Worm (Caenorhabditis elegans) whole organism, L2 larva: Measurements from ENCODE around the gene F58F9.1.
A peak's percentile ranks its signal among the peaks of the same experiment; 100 is the strongest.
"Not testable (repeated sequence)": the region's sequence is repeated elsewhere in the genome, so short reads cannot be mapped to it uniquely, and the experiment has no call there.

Experiments
- C34F6.9 ChIP-seq: fragments of 150-350 bp; optimal IDR thresholded peaks from 2 replicates; lab custom pipeline; 2014; ENCODE audit warnings: missing biosample characterization, missing genetic modification characterization
- F13H6.1 ChIP-seq: sonication (generic microtip); optimal IDR thresholded peaks from 2 replicates; lab custom pipeline; 2016; ENCODE audit warnings: missing genetic modification characterization, missing compliant biosample characterization
- Y55F3AM.14 ChIP-seq: fragments of 200-800 bp; sonication (Bioruptor generic); optimal IDR thresholded peaks from 2 replicates; lab custom pipeline; 2018; ENCODE audit warnings: mild to moderate bottlenecking, missing genetic modification characterization, missing compliant biosample characterization
- ZK546.5 ChIP-seq: sonication (generic microtip); optimal IDR thresholded peaks from 2 replicates; lab custom pipeline; 2017; ENCODE audit warnings: missing biosample characterization, missing genetic modification characterization
- alr-1 ChIP-seq: fragments of 150-350 bp; optimal IDR thresholded peaks from 2 replicates; lab custom pipeline; 2014; ENCODE audit warnings: missing biosample characterization, missing genetic modification characterization
- aly-2 ChIP-seq: fragments of 150-350 bp; optimal IDR thresholded peaks from 2 replicates; lab custom pipeline; 2014; ENCODE audit warnings: missing biosample characterization, missing genetic modification characterization
- blmp-1 ChIP-seq: sonication (generic microtip); optimal IDR thresholded peaks from 2 replicates; lab custom pipeline; 2017; ENCODE audit warnings: missing genetic modification characterization, mild to moderate bottlenecking, missing compliant biosample characterization, antibody characterized with exemption, moderate library complexity; ENCODE audit not compliant: insufficient read depth
- ceh-16 ChIP-seq: fragments of 150-350 bp; optimal IDR thresholded peaks from 2 replicates; lab custom pipeline; 2014; ENCODE audit warnings: missing biosample characterization, missing genetic modification characterization
- ceh-82 ChIP-seq: fragments of 150-350 bp; optimal IDR thresholded peaks from 2 replicates; lab custom pipeline; 2014; ENCODE audit warnings: missing biosample characterization, missing genetic modification characterization
- crh-2 ChIP-seq: sonication (generic microtip); optimal IDR thresholded peaks from 2 replicates; lab custom pipeline; 2017; ENCODE audit warnings: missing biosample characterization, missing genetic modification characterization
- egl-27 ChIP-seq: sonication (generic microtip); optimal IDR thresholded peaks from 3 replicates; lab custom pipeline; 2017; ENCODE audit warnings: missing biosample characterization, missing genetic modification reagents, missing genetic modification characterization
- fos-1 ChIP-seq: fragments of 150-350 bp; optimal IDR thresholded peaks from 2 replicates; lab custom pipeline; 2014; ENCODE audit warnings: missing biosample characterization, missing genetic modification characterization
- gmeb-1 ChIP-seq: fragments of 150-350 bp; optimal IDR thresholded peaks from 2 replicates; lab custom pipeline; 2014; ENCODE audit warnings: missing biosample characterization, missing genetic modification characterization
- lin-39 ChIP-seq: fragments of 150-350 bp; optimal IDR thresholded peaks from 2 replicates; lab custom pipeline; 2014; ENCODE audit warnings: missing biosample characterization, missing genetic modification reagents, missing genetic modification characterization
- lsy-2 ChIP-seq, 2 experiments: fragments of 150-350 bp in 1 of 2; sonication (generic microtip) in 1 of 2; optimal IDR thresholded peaks; 2 replicates each; lab custom pipeline; 2014 to 2017; ENCODE audit warnings: missing biosample characterization in 2 of 2, missing genetic modification characterization in 2 of 2
- mab-5 ChIP-seq: fragments of 150-350 bp; optimal IDR thresholded peaks from 2 replicates; lab custom pipeline; 2014; ENCODE audit warnings: missing biosample characterization, missing genetic modification characterization
- mbf-1 ChIP-seq: sonication (generic microtip); optimal IDR thresholded peaks from 2 replicates; lab custom pipeline; 2017; ENCODE audit warnings: missing biosample characterization, missing genetic modification characterization
- mdl-1 ChIP-seq, 2 experiments: fragments of 150-350 bp in 1 of 2; sonication (generic microtip) in 1 of 2; optimal IDR thresholded peaks; 2 replicates each; lab custom pipeline; 2017; ENCODE audit warnings: missing biosample characterization in 2 of 2, missing genetic modification characterization in 2 of 2
- nhr-10 ChIP-seq: sonication (generic microtip); optimal IDR thresholded peaks from 2 replicates; lab custom pipeline; 2017; ENCODE audit warnings: missing biosample characterization, missing genetic modification characterization
- nhr-12 ChIP-seq: fragments of 150-350 bp; optimal IDR thresholded peaks from 2 replicates; lab custom pipeline; 2014; ENCODE audit warnings: missing biosample characterization, missing genetic modification characterization
- nhr-129 ChIP-seq: fragments of 150-350 bp; optimal IDR thresholded peaks from 2 replicates; lab custom pipeline; 2014; ENCODE audit warnings: missing biosample characterization, missing genetic modification characterization
- nhr-23 ChIP-seq: fragments of 150-350 bp; optimal IDR thresholded peaks from 2 replicates; lab custom pipeline; 2014; ENCODE audit warnings: missing biosample characterization, missing genetic modification reagents, missing genetic modification characterization
- nhr-25 ChIP-seq: fragments of 150-350 bp; sonication (generic microtip); optimal IDR thresholded peaks from 3 replicates; lab custom pipeline; 2014; ENCODE audit warnings: missing biosample characterization, missing genetic modification characterization
- nhr-6 ChIP-seq: fragments of 150-350 bp; optimal IDR thresholded peaks from 2 replicates; lab custom pipeline; 2014; ENCODE audit warnings: missing biosample characterization, missing genetic modification characterization
- nhr-77 ChIP-seq: fragments of 150-350 bp; optimal IDR thresholded peaks from 2 replicates; lab custom pipeline; 2014; ENCODE audit warnings: missing biosample characterization, missing genetic modification characterization
- sem-4 ChIP-seq: fragments of 150-350 bp; optimal IDR thresholded peaks from 2 replicates; lab custom pipeline; 2014; ENCODE audit warnings: missing biosample characterization, missing genetic modification reagents, missing genetic modification characterization
- skn-1 ChIP-seq: sonication (generic microtip); optimal IDR thresholded peaks from 2 replicates; lab custom pipeline; 2017; ENCODE audit warnings: missing biosample characterization, missing genetic modification characterization
- sma-9 ChIP-seq, 2 experiments: fragments of 150-350 bp in 1 of 2; sonication (generic microtip) in 1 of 2; optimal IDR thresholded peaks; 2 replicates each; lab custom pipeline; 2014 to 2016; ENCODE audit warnings: missing genetic modification characterization in 2 of 2, mild to moderate bottlenecking in 1 of 2, missing biosample characterization in 1 of 2, missing compliant biosample characterization in 1 of 2, missing genetic modification reagents in 1 of 2, moderate library complexity in 1 of 2
- snpc-4 ChIP-seq: fragments of 150-350 bp; optimal IDR thresholded peaks from 2 replicates; lab custom pipeline; 2014; ENCODE audit warnings: missing biosample characterization, missing genetic modification characterization
- unc-55 ChIP-seq: fragments of 150-350 bp; sonication (generic microtip); optimal IDR thresholded peaks from 3 replicates; lab custom pipeline; 2014; ENCODE audit warnings: missing biosample characterization, missing genetic modification reagents, missing genetic modification characterization
- unc-62 ChIP-seq: fragments of 150-350 bp; optimal IDR thresholded peaks from 2 replicates; lab custom pipeline; 2014; ENCODE audit warnings: missing biosample characterization, missing genetic modification reagents, missing genetic modification characterization
- zag-1 ChIP-seq: fragments of 150-350 bp; optimal IDR thresholded peaks from 2 replicates; lab custom pipeline; 2014; ENCODE audit warnings: missing biosample characterization, missing genetic modification characterization
- ztf-1 ChIP-seq: fragments of 200-800 bp; sonication (Bioruptor generic); conservative IDR thresholded peaks from 2 replicates; pipeline ENCODE4 v1.3.6; 2022; ENCODE audit warnings: missing genetic modification characterization, missing compliant biosample characterization
- ztf-4 ChIP-seq: fragments of 150-350 bp; optimal IDR thresholded peaks from 2 replicates; lab custom pipeline; 2014; ENCODE audit warnings: missing biosample characterization, missing genetic modification characterization

Gene F58F9.1

ce11 chrIV:6239993-6240392 lies 9.6 kb upstream of the F58F9.1 start, which contains the start of gene F58F9.9:
TSS of gene F58F9.9 (plus strand) at chrIV:6240293.
- TF ChIP-seq skn-1 (tag; lab: Kevin White, UChicago) = no peak
- TF ChIP-seq gmeb-1 (tag; lab: Kevin White, UChicago) = no peak
- TF ChIP-seq aly-2 (tag; lab: Kevin White, UChicago) = no peak
- TF ChIP-seq mab-5 (tag; lab: Kevin White, UChicago) = no peak
- no peak for TF ChIP-seq nhr-23 (tag; lab: Kevin White, UChicago)
- TF ChIP-seq mdl-1 (tag; optimal IDR thresholded peaks at IDR 0.05; lab: Kevin White, UChicago) = no peak
- no peak for TF ChIP-seq ZK546.5 (tag; lab: Kevin White, UChicago)
- no peak for TF ChIP-seq sma-9 (GFP tag; optimal IDR thresholded peaks at IDR 0.05; lab: Kevin White, UChicago)
- no peak for TF ChIP-seq sma-9 (tag; optimal IDR thresholded peaks at IDR 0.05; lab: Kevin White, UChicago)
- no peak for TF ChIP-seq F13H6.1
- TF ChIP-seq C34F6.9 = no peak
- TF ChIP-seq ceh-82 (tag; lab: Kevin White, UChicago) = no peak
- no peak for TF ChIP-seq ceh-16 (tag; lab: Kevin White, UChicago)
- TF ChIP-seq alr-1 = no peak
- no peak for TF ChIP-seq Y55F3AM.14 (GFP tag; lab: Kevin White, UChicago)
- no peak for TF ChIP-seq zag-1 (tag; lab: Kevin White, UChicago)
- TF ChIP-seq nhr-77 (tag; lab: Kevin White, UChicago) = no peak
- no peak for TF ChIP-seq crh-2

- TF ChIP-seq blmp-1 (tag; lab: Kevin White, UChicago) (peak; percentile 28), sma-9 (GFP tag; optimal IDR thresholded peaks at IDR 0.05; lab: Kevin White, UChicago) (peak; percentile 82), sma-9 (tag; optimal IDR thresholded peaks at IDR 0.05; lab: Kevin White, UChicago) (no peak), lin-39 (tag; lab: Kevin White, UChicago) (no peak), ZK546.5 (tag; lab: Kevin White, UChicago) (no peak), crh-2 (peak; percentile 24), gmeb-1 (tag; lab: Kevin White, UChicago) (peak; percentile 58), fos-1 (tag; lab: Kevin White, UChicago) (peak; percentile 56), nhr-12 (tag; lab: Kevin White, UChicago) (no peak)
Measured at ce11 chrIV:6248486-6248885, 1.2 kb upstream of the F58F9.1 start, which contains the start of gene acox-3. TSS of gene acox-3 (minus strand) at chrIV:6248492.

ce11 chrIV:6253000-6253399 lies 3.4 kb downstream of the F58F9.1 start, which contains the start of gene T13A10.2:
TSS of gene T13A10.2 (plus strand) at chrIV:6253300.
- TF ChIP-seq ceh-82, ceh-16, nhr-129 (tag; lab: Kevin White, UChicago): not testable (repeated sequence)

ce11 chrIV:6254635-6255034 lies 5.0 kb downstream of the F58F9.1 start, which contains the start of gene T13A10.64:
TSS of gene T13A10.64 (plus strand) at chrIV:6254935.
- TF ChIP-seq egl-27 (tag; lab: Kevin White, UChicago) (no peak), unc-55 (GFP tag; lab: Kevin White, UChicago) (no peak), ztf-4 (tag; lab: Kevin White, UChicago) (no peak), lsy-2 (tag; optimal IDR thresholded peaks at IDR 0.05; lab: Kevin White, UChicago) (no peak), nhr-129 (tag; lab: Kevin White, UChicago) (no peak), sma-9 (GFP tag; optimal IDR thresholded peaks at IDR 0.05; lab: Kevin White, UChicago) (no peak), sma-9 (tag; optimal IDR thresholded peaks at IDR 0.05; lab: Kevin White, UChicago) (no peak), gmeb-1 (tag; lab: Kevin White, UChicago) (no peak), nhr-77 (tag; lab: Kevin White, UChicago) (no peak), unc-62 (GFP tag; lab: Kevin White, UChicago) (no peak), mbf-1 (tag; lab: Kevin White, UChicago) (no peak), nhr-10 (no peak), nhr-6 (no peak), ceh-82 (tag; lab: Kevin White, UChicago) (no peak), snpc-4 (no peak), sem-4 (tag; lab: Kevin White, UChicago) (no peak)
- TF ChIP-seq, all 48 proteins: peak for 0

ce11 chrIV:6258967-6259366 lies 9.3 kb downstream of the F58F9.1 start:
- TF ChIP-seq lin-39 (tag; lab: Kevin White, UChicago) = no peak
- no peak for TF ChIP-seq nhr-10
- TF ChIP-seq nhr-25 = no peak
- TF ChIP-seq ztf-4 (tag; lab: Kevin White, UChicago) = no peak
- no peak for TF ChIP-seq zag-1 (tag; lab: Kevin White, UChicago)
- TF ChIP-seq unc-55 (GFP tag; lab: Kevin White, UChicago) = no peak
- no peak for TF ChIP-seq sma-9 (GFP tag; optimal IDR thresholded peaks at IDR 0.05; lab: Kevin White, UChicago)
- no peak for TF ChIP-seq sma-9 (tag; optimal IDR thresholded peaks at IDR 0.05; lab: Kevin White, UChicago)
- TF ChIP-seq F13H6.1 = no peak
- TF ChIP-seq gmeb-1 (tag; lab: Kevin White, UChicago) = no peak
- TF ChIP-seq ztf-1 (GFP tag; lab: Robert Waterston, UW) = no peak
- TF ChIP-seq lsy-2 (tag; optimal IDR thresholded peaks at IDR 0.05; lab: Kevin White, UChicago) = no peak
- no peak for TF ChIP-seq nhr-129 (tag; lab: Kevin White, UChicago)
- no peak for TF ChIP-seq crh-2
- TF ChIP-seq snpc-4 = no peak
